Worm (Caenorhabditis elegans) whole organism, young adult: ENCODE data around the gene nspd-6.

Source experiments
- F23B12.7 ChIP-seq: sonication (generic microtip); optimal IDR thresholded peaks from 2 replicates; lab custom pipeline; 2017; ENCODE audit warnings: missing genetic modification characterization, mild to moderate bottlenecking, missing compliant biosample characterization, antibody characterized with exemption, moderate library complexity; ENCODE audit not compliant: insufficient read depth
- F33H1.4 ChIP-seq: fragments of 200-800 bp; sonication (Bioruptor generic); IDR thresholded peaks from 2 replicates; pipeline ENCODE4 v1.3.6; 2022; ENCODE audit warnings: missing genetic modification reagents, missing genetic modification characterization, missing compliant biosample characterization
- Y56A3A.18 ChIP-seq: fragments of 200-800 bp; sonication (Bioruptor generic); IDR thresholded peaks from 2 replicates; pipeline ENCODE4 v1.3.6; 2022; ENCODE audit warnings: missing genetic modification reagents, missing genetic modification characterization, missing compliant biosample characterization
- aptf-3 ChIP-seq: fragments of 200-800 bp; sonication (Bioruptor generic); IDR thresholded peaks from 2 replicates; pipeline ENCODE4 v1.3.6; 2022; ENCODE audit warnings: missing genetic modification characterization, missing compliant biosample characterization
- atf-7 ChIP-seq: sonication (generic microtip); optimal IDR thresholded peaks from 2 replicates; lab custom pipeline; 2017; ENCODE audit warnings: mild to moderate bottlenecking, missing genetic modification characterization, missing compliant biosample characterization
- nhr-90 ChIP-seq: sonication (generic microtip); optimal IDR thresholded peaks from 2 replicates; lab custom pipeline; 2016; ENCODE audit warnings: missing genotype, mild to moderate bottlenecking, missing genetic modification characterization, missing compliant biosample characterization
- pha-4 ChIP-seq: fragments of 150-350 bp; sonication (generic microtip); optimal IDR thresholded peaks from 2 replicates; lab custom pipeline; 2014; ENCODE audit warnings: missing biosample characterization, missing genetic modification reagents, missing genetic modification characterization
- tlf-1 ChIP-seq: fragments of 200-800 bp; sonication (Bioruptor generic); optimal IDR thresholded peaks from 2 replicates; lab custom pipeline; 2018; ENCODE audit warnings: mild to moderate bottlenecking, missing genetic modification characterization, missing compliant biosample characterization
- unc-62 ChIP-seq: fragments of 150-350 bp; optimal IDR thresholded peaks from 2 replicates; lab custom pipeline; 2014; ENCODE audit warnings: missing biosample characterization, missing genetic modification reagents, missing genetic modification characterization
- xnd-1 ChIP-seq: sonication (generic microtip); optimal IDR thresholded peaks from 2 replicates; lab custom pipeline; 2016; ENCODE audit warnings: missing genotype, missing genetic modification reagents, missing genetic modification characterization, missing compliant biosample characterization

ce11 chrIV:5139972-5140371 lies 25.6 kb downstream of the nspd-6 start:
- TF ChIP-seq pha-4 (tag; lab: Kevin White, UChicago) (no peak), nhr-90 (tag; lab: Kevin White, UChicago) (no peak), Y56A3A.18 (GFP tag; lab: Robert Waterston, UW) (no peak), xnd-1 (tag; lab: Kevin White, UChicago) (no peak), tlf-1 (no peak), atf-7 (tag; lab: Kevin White, UChicago) (no peak), F23B12.7 (tag; lab: Kevin White, UChicago) (no peak), unc-62 (GFP tag; lab: Kevin White, UChicago) (no peak), aptf-3 (no peak), F33H1.4 (no peak)
